Fruit fly (Drosophila melanogaster) whole organism, prepupa: ENCODE measurements around the gene Naa80.

Source experiments
- CG6854 ChIP-seq: fragments of 200-800 bp; sonication (Bioruptor generic); optimal IDR thresholded peaks from 2 replicates; lab custom pipeline; 2017; ENCODE audit warnings: missing biosample characterization, mild to moderate bottlenecking, missing genetic modification characterization
- Ets21C ChIP-seq: fragments of 200-800 bp; sonication (Bioruptor generic); optimal IDR thresholded peaks from 3 replicates; lab custom pipeline; 2016; ENCODE audit warnings: missing biosample characterization, missing genetic modification characterization
- Hr39 ChIP-seq: fragments of 200-800 bp; sonication (Bioruptor generic); optimal IDR thresholded peaks from 2 replicates; lab custom pipeline; 2016; ENCODE audit warnings: missing biosample characterization, missing genetic modification characterization
- Lpt ChIP-seq: fragments of 200-800 bp; sonication (Bioruptor generic); optimal IDR thresholded peaks from 3 replicates; lab custom pipeline; 2016; ENCODE audit warnings: missing biosample characterization, missing genetic modification characterization
- Sox14 ChIP-seq: fragments of 200-800 bp; sonication (Bioruptor generic); optimal IDR thresholded peaks from 3 replicates; lab custom pipeline; 2016; ENCODE audit warnings: missing biosample characterization, missing genetic modification characterization
- dac ChIP-seq: fragments of 200-800 bp; sonication (Bioruptor generic); optimal IDR thresholded peaks from 2 replicates; lab custom pipeline; 2017; ENCODE audit warnings: missing biosample characterization, mild to moderate bottlenecking, missing genetic modification characterization
- fkh ChIP-seq: fragments of 200-800 bp; sonication (Bioruptor generic); optimal IDR thresholded peaks from 3 replicates; lab custom pipeline; 2017; ENCODE audit warnings: missing biosample characterization, mild to moderate bottlenecking, missing genetic modification characterization, moderate library complexity
- svp ChIP-seq: fragments of 200-800 bp; sonication (Bioruptor generic); peaks from one replicate; lab custom pipeline; 2016; ENCODE audit warnings: missing biosample characterization, missing genetic modification characterization

dm6 chr3R:9791177-9791806 lies 23.7 kb downstream of the Naa80 start, which contains the start of the genes CG12945 and CG8507:
- TF ChIP-seq svp (GFP tag; lab: Kevin White, UChicago) (no peak), Hr39 (GFP tag; lab: Kevin White, UChicago) (peak; percentile 68), dac (GFP tag; lab: Kevin White, UChicago) (no peak), CG6854 (no peak), fkh (GFP tag; lab: Kevin White, UChicago) (no peak), Sox14 (GFP tag; lab: Kevin White, UChicago) (peak; percentile 76), Lpt (GFP tag; lab: Kevin White, UChicago) (no peak), Ets21C (GFP tag; lab: Kevin White, UChicago) (no peak)
